Worm (Caenorhabditis elegans): ENCODE results near the gene lido-9.

- TF ChIP-seq aha-1 (tag) (no peak), zfp-3 (GFP tag; conservative IDR thresholded peaks at IDR 0.05) (no peak), T26A8.4 (GFP tag; IDR thresholded peaks at IDR 0.05) (no peak), lsy-2 (tag; optimal IDR thresholded peaks at IDR 0.05) (no peak), nhr-237 (tag; optimal IDR thresholded peaks at IDR 0.05) (no peak)
Measured at ce11 chrII:2992300-2992699, 8.3 kb upstream of the lido-9 start.
